Worm (Caenorhabditis elegans) whole organism, L4 larva: Measurements from ENCODE around the gene Y73F8A.35.

Experiments used
- F10B5.3 ChIP-seq: sonication (generic microtip); optimal IDR thresholded peaks from 2 replicates; lab custom pipeline; 2016; ENCODE audit warnings: mild to moderate bottlenecking, missing genetic modification characterization, missing compliant biosample characterization
- F37D6.2 ChIP-seq: sonication (generic microtip); optimal IDR thresholded peaks from 2 replicates; lab custom pipeline; 2016; ENCODE audit warnings: mild to moderate bottlenecking, missing genetic modification characterization, missing compliant biosample characterization
- T20F7.1 ChIP-seq: fragments of 200-800 bp; sonication (Bioruptor generic); optimal IDR thresholded peaks from 2 replicates; lab custom pipeline; 2018; ENCODE audit warnings: mild to moderate bottlenecking, missing genetic modification characterization, missing compliant biosample characterization
- Y105C5A.15 ChIP-seq: fragments of 200-800 bp; sonication (Bioruptor generic); IDR thresholded peaks from 2 replicates; pipeline ENCODE4 v1.3.6; 2022; ENCODE audit warnings: missing genetic modification characterization, missing compliant biosample characterization
- Y5F2A.4 ChIP-seq: fragments of 200-800 bp; sonication (Bioruptor generic); optimal IDR thresholded peaks from 2 replicates; lab custom pipeline; 2018; ENCODE audit warnings: mild to moderate bottlenecking, missing genetic modification characterization, missing compliant biosample characterization
- ZK546.5 ChIP-seq, 2 experiments: sonication (generic microtip); optimal IDR thresholded peaks; 2 replicates each; lab custom pipeline; 2017; ENCODE audit warnings: missing biosample characterization in 2 of 2, missing genetic modification characterization in 2 of 2
- arid-1 ChIP-seq: fragments of 200-800 bp; sonication (Bioruptor generic); conservative IDR thresholded peaks from 2 replicates; pipeline ENCODE4 v1.3.6; 2022; ENCODE audit warnings: missing genetic modification reagents, missing genetic modification characterization, missing compliant biosample characterization
- ceh-28 ChIP-seq: fragments of 150-350 bp; optimal IDR thresholded peaks from 2 replicates; lab custom pipeline; 2014; ENCODE audit warnings: missing biosample characterization, missing genetic modification reagents, missing genetic modification characterization
- ceh-62 ChIP-seq: sonication (generic microtip); optimal IDR thresholded peaks from 2 replicates; lab custom pipeline; 2017; ENCODE audit warnings: missing biosample characterization, missing genetic modification characterization
- cey-2 ChIP-seq: sonication (generic microtip); optimal IDR thresholded peaks from 3 replicates; lab custom pipeline; 2017; ENCODE audit warnings: missing genetic modification characterization, mild to moderate bottlenecking, missing compliant biosample characterization, antibody characterized with exemption, borderline replicate concordance; ENCODE audit not compliant: insufficient read depth
- ctbp-1 ChIP-seq: fragments of 200-800 bp; sonication (Bioruptor generic); IDR thresholded peaks from 2 replicates; pipeline ENCODE4 v1.3.6; 2022; ENCODE audit warnings: missing genetic modification reagents, missing genetic modification characterization, missing compliant biosample characterization
- daf-12 ChIP-seq: fragments of 150-350 bp; optimal IDR thresholded peaks from 2 replicates; lab custom pipeline; 2014; ENCODE audit warnings: missing biosample characterization, missing genetic modification reagents, missing genetic modification characterization
- daf-16 ChIP-seq, 3 experiments: sonication (generic microtip); optimal IDR thresholded peaks; 2 replicates each; lab custom pipeline; 2016 to 2017; ENCODE audit warnings: missing genetic modification characterization in 3 of 3, missing genetic modification reagents in 3 of 3, mild to moderate bottlenecking in 2 of 3, missing compliant biosample characterization in 2 of 3, missing biosample characterization in 1 of 3, moderate library complexity in 1 of 3
- dmd-8 ChIP-seq: fragments of 200-800 bp; sonication (Bioruptor generic); IDR thresholded peaks from 2 replicates; pipeline ENCODE4 v1.3.6; 2022; ENCODE audit warnings: missing genetic modification characterization, missing compliant biosample characterization
- dpl-1 ChIP-seq: fragments of 150-350 bp; optimal IDR thresholded peaks from 2 replicates; lab custom pipeline; 2014; ENCODE audit warnings: missing biosample characterization, missing genetic modification reagents, missing genetic modification characterization
- dve-1 ChIP-seq: sonication (generic microtip); optimal IDR thresholded peaks from 2 replicates; lab custom pipeline; 2017; ENCODE audit warnings: antibody characterized with exemption, mild to moderate bottlenecking, missing genetic modification characterization, missing compliant biosample characterization; ENCODE audit not compliant: insufficient read depth
- egl-43 ChIP-seq: fragments of 200-800 bp; sonication (Bioruptor generic); IDR thresholded peaks from 2 replicates; pipeline ENCODE4 v1.3.6; 2022; ENCODE audit warnings: missing genetic modification reagents, missing genetic modification characterization, missing compliant biosample characterization
- hlh-30 ChIP-seq: sonication (generic microtip); optimal IDR thresholded peaks from 2 replicates; lab custom pipeline; 2017; ENCODE audit warnings: antibody characterized with exemption, mild to moderate bottlenecking, missing genetic modification characterization, missing compliant biosample characterization; ENCODE audit not compliant: insufficient read depth
- hmg-1.1 ChIP-seq: fragments of 200-800 bp; sonication (Bioruptor generic); IDR thresholded peaks from 2 replicates; pipeline ENCODE4 v1.3.6; 2022; ENCODE audit warnings: missing genetic modification reagents, missing genetic modification characterization, missing compliant biosample characterization
- jun-1 ChIP-seq: fragments of 150-350 bp; optimal IDR thresholded peaks from 2 replicates; lab custom pipeline; 2014; ENCODE audit warnings: missing biosample characterization, missing genetic modification reagents, missing genetic modification characterization
- lin-38 ChIP-seq: fragments of 200-800 bp; sonication (Bioruptor generic); IDR thresholded peaks from 2 replicates; pipeline ENCODE4 v1.3.6; 2022; ENCODE audit warnings: missing genetic modification reagents, missing genetic modification characterization, missing compliant biosample characterization
- lin-39 ChIP-seq: fragments of 150-350 bp; optimal IDR thresholded peaks from 2 replicates; lab custom pipeline; 2014; ENCODE audit warnings: missing biosample characterization, missing genetic modification reagents, missing genetic modification characterization
- lir-3 ChIP-seq: sonication (generic microtip); optimal IDR thresholded peaks from 2 replicates; lab custom pipeline; 2016; ENCODE audit warnings: mild to moderate bottlenecking, missing genetic modification characterization, missing compliant biosample characterization
- lsy-2 ChIP-seq, 2 experiments: fragments of 150-350 bp in 1 of 2; sonication (generic microtip) in 1 of 2; optimal IDR thresholded peaks; 2 replicates each; lab custom pipeline; 2014 to 2017; ENCODE audit warnings: missing biosample characterization in 2 of 2, missing genetic modification characterization in 2 of 2
- madf-5 ChIP-seq, 2 experiments: fragments of 200-800 bp; sonication (Bioruptor generic); IDR thresholded peaks; 2 replicates each; pipeline ENCODE4 v1.3.6; 2022; ENCODE audit warnings: missing compliant biosample characterization in 2 of 2, missing genetic modification characterization in 2 of 2
- madf-9 ChIP-seq: fragments of 200-800 bp; sonication (Bioruptor generic); conservative IDR thresholded peaks from 2 replicates; pipeline ENCODE4 v1.3.6; 2022; ENCODE audit warnings: missing genetic modification reagents, missing genetic modification characterization, missing compliant biosample characterization
- mdt-29 ChIP-seq: fragments of 200-800 bp; sonication (Bioruptor generic); IDR thresholded peaks from 2 replicates; pipeline ENCODE4 v1.3.6; 2022; ENCODE audit warnings: missing genetic modification reagents, missing genetic modification characterization, missing compliant biosample characterization
- mxl-2 ChIP-seq: fragments of 200-800 bp; sonication (Bioruptor generic); conservative IDR thresholded peaks from 2 replicates; pipeline ENCODE4 v1.3.6; 2022; ENCODE audit warnings: missing genetic modification reagents, missing genetic modification characterization, missing compliant biosample characterization
- nhr-102 ChIP-seq: sonication (generic microtip); optimal IDR thresholded peaks from 2 replicates; lab custom pipeline; 2016; ENCODE audit warnings: mild to moderate bottlenecking, missing genetic modification characterization, moderate library complexity, missing compliant biosample characterization
- nhr-11 ChIP-seq: fragments of 150-350 bp; optimal IDR thresholded peaks from 2 replicates; lab custom pipeline; 2014; ENCODE audit warnings: missing biosample characterization, missing genetic modification characterization
- nhr-25 ChIP-seq: sonication (generic microtip); optimal IDR thresholded peaks from 2 replicates; lab custom pipeline; 2017; ENCODE audit warnings: missing genetic modification characterization, mild to moderate bottlenecking, missing compliant biosample characterization, antibody characterized with exemption, moderate library complexity, borderline replicate concordance; ENCODE audit not compliant: insufficient read depth
- nhr-42 ChIP-seq: fragments of 200-800 bp; sonication (Bioruptor generic); IDR thresholded peaks from 2 replicates; pipeline ENCODE4 v1.3.6; 2022; ENCODE audit warnings: missing genetic modification characterization, missing compliant biosample characterization
- nhr-48 ChIP-seq: sonication (generic microtip); optimal IDR thresholded peaks from 2 replicates; lab custom pipeline; 2016; ENCODE audit warnings: mild to moderate bottlenecking, missing genetic modification characterization, missing compliant biosample characterization
- pqm-1 ChIP-seq: sonication (generic microtip); optimal IDR thresholded peaks from 2 replicates; lab custom pipeline; 2017; ENCODE audit warnings: missing biosample characterization, missing genetic modification characterization
- rbr-2 ChIP-seq: sonication (generic microtip); optimal IDR thresholded peaks from 2 replicates; lab custom pipeline; 2016; ENCODE audit warnings: missing genotype, missing genetic modification characterization, missing compliant biosample characterization
- saeg-2 ChIP-seq: fragments of 200-800 bp; sonication (Bioruptor generic); IDR thresholded peaks from 2 replicates; pipeline ENCODE4 v1.3.6; 2022; ENCODE audit warnings: missing genetic modification reagents, missing genetic modification characterization, missing compliant biosample characterization
- skn-1 ChIP-seq: fragments of 150-350 bp; optimal IDR thresholded peaks from 2 replicates; lab custom pipeline; 2014; ENCODE audit warnings: missing biosample characterization, missing genetic modification characterization
- snpc-1.2 ChIP-seq: fragments of 200-800 bp; sonication (Bioruptor generic); IDR thresholded peaks from 2 replicates; pipeline ENCODE4 v1.3.6; 2022; ENCODE audit warnings: missing genetic modification reagents, missing genetic modification characterization, missing compliant biosample characterization
- snpc-4 ChIP-seq: fragments of 150-350 bp; optimal IDR thresholded peaks from 2 replicates; lab custom pipeline; 2014; ENCODE audit warnings: missing biosample characterization, missing genetic modification characterization
- spr-1 ChIP-seq: sonication (generic microtip); optimal IDR thresholded peaks from 2 replicates; lab custom pipeline; 2016; ENCODE audit warnings: mild to moderate bottlenecking, missing genetic modification characterization, missing compliant biosample characterization
- spr-3 ChIP-seq: fragments of 200-800 bp; sonication (Bioruptor generic); optimal IDR thresholded peaks from 2 replicates; lab custom pipeline; 2018; ENCODE audit warnings: mild to moderate bottlenecking, missing genetic modification characterization, missing compliant biosample characterization
- unc-62 ChIP-seq, 3 experiments: fragments of 150-350 bp in 1 of 3; sonication (generic microtip); optimal IDR thresholded peaks in 2 of 3; peaks in 1 of 3; 1 replicate in 1 of 3; 2 replicates in 2 of 3; lab custom pipeline; 2014 to 2017; ENCODE audit warnings: missing biosample characterization in 3 of 3, missing genetic modification characterization in 3 of 3, missing genetic modification reagents in 3 of 3, missing genotype in 1 of 3
- zip-2 ChIP-seq: fragments of 150-350 bp; optimal IDR thresholded peaks from 2 replicates; lab custom pipeline; 2014; ENCODE audit warnings: missing biosample characterization, missing genetic modification characterization
- ztf-7 ChIP-seq: fragments of 150-350 bp; optimal IDR thresholded peaks from 2 replicates; lab custom pipeline; 2014; ENCODE audit warnings: missing biosample characterization, missing genetic modification characterization

The Y73F8A.35 gene

DNA sequence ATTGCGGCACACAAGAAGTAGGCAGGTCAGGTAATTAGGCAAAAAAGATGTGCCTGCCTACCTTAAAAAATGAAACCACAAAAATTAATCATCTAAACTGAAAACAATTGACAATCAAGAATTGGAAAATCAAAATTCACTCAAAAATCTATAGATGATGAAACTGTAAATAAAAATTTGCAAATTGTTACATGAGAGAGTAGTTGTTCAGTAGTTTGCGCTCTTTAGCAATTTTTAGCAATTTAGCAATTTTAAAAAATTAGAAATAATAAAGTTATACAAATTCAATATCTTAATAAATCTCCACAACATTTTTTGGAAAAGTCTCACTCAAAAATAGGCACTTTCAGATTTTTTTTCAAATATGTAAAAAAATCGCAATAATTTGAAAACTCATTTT is 32.4 kb upstream of the Y73F8A.35 start:
- peak in 1 of 2 experiments; percentile 92 for TF ChIP-seq unc-62 (GFP tag; optimal IDR thresholded peaks at IDR 0.05 in 1 of 2; lab: Kevin White, UChicago)
- TF ChIP-seq unc-62 (tag; optimal IDR thresholded peaks at IDR 0.05; lab: Kevin White, UChicago) = no peak
- no peak for TF ChIP-seq zip-2 (tag; lab: Kevin White, UChicago)
- TF ChIP-seq hmg-1.1 (GFP tag; lab: Robert Waterston, UW) = no peak
- no peak for TF ChIP-seq F10B5.3 (tag; lab: Kevin White, UChicago)
- TF ChIP-seq dmd-8 = no peak
- TF ChIP-seq nhr-102 (tag; lab: Kevin White, UChicago) = no peak

DNA sequence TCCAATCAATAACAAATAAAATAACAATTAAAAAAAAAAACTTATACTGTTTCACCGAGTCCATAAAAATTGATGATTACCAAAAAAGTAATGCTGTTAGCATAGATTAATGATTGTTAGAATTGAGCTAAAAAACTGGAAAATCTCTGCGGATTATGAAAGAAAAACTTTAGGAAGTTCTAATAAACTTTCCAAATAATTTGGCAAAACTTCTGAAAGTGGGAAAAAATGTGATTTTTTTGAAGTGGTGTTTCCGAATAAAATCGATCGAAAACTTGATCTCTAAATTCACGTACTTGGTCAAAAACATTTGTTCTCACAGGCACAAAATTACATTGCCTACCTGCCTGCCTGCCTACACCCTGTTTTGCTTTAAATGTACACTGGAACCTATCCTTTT is 31.9 kb upstream of the Y73F8A.35 start:
- TF ChIP-seq snpc-1.2 (GFP tag; lab: Robert Waterston, UW) = 0 out of 2 replicates have a peak, but pooled peaks have one; percentile 50
- TF ChIP-seq pqm-1 = no peak
- TF ChIP-seq, all 104 proteins: peak for 1

ce11 chrIV:15570770-15571169 is 31.0 kb upstream of the Y73F8A.35 start:
- TF ChIP-seq lin-39 (tag; lab: Kevin White, UChicago) (no peak), daf-16 (GFP tag; optimal IDR thresholded peaks at IDR 0.05; lab: Kevin White, UChicago) (peak; percentile 15 to 52), daf-16 (tag; optimal IDR thresholded peaks at IDR 0.05; lab: Kevin White, UChicago) (peak; percentile 61), hlh-30 (tag; lab: Kevin White, UChicago) (peak; percentile 90), unc-62 (GFP tag; optimal IDR thresholded peaks at IDR 0.05 in 1 of 2; lab: Kevin White, UChicago) (peak in 1 of 2 experiments; percentile 96), unc-62 (tag; optimal IDR thresholded peaks at IDR 0.05; lab: Kevin White, UChicago) (no peak), jun-1 (tag; lab: Kevin White, UChicago) (peak; percentile 70), arid-1 (GFP tag; lab: Robert Waterston, UW) (0 out of 2 replicates have a peak, but pooled peaks have one; percentile 25), nhr-48 (peak; percentile 80), dpl-1 (peak; percentile 64), ztf-7 (peak; percentile 40), nhr-11 (tag; lab: Kevin White, UChicago) (peak; percentile 75), T20F7.1 (peak; percentile 32), F10B5.3 (tag; lab: Kevin White, UChicago) (peak; percentile 84), zip-2 (tag; lab: Kevin White, UChicago) (no peak), mxl-2 (GFP tag; lab: Robert Waterston, UW) (0 out of 2 replicates have a peak, but pooled peaks have one; percentile 26), Y105C5A.15 (GFP tag; lab: Robert Waterston, UW) (no peak), daf-12 (tag; lab: Kevin White, UChicago) (no peak), ceh-28 (tag; lab: Kevin White, UChicago) (peak; percentile 74), dve-1 (peak; percentile 78), nhr-42 (GFP tag; lab: Robert Waterston, UW) (no peak), lsy-2 (tag; optimal IDR thresholded peaks at IDR 0.05; lab: Kevin White, UChicago) (peak; percentile 92 to 98), hmg-1.1 (GFP tag; lab: Robert Waterston, UW) (peak; percentile 89), rbr-2 (peak; percentile 87), spr-1 (tag; lab: Kevin White, UChicago) (peak; percentile 67), saeg-2 (GFP tag; lab: Robert Waterston, UW) (0 out of 2 replicates have a peak, but pooled peaks have one; percentile 50), snpc-4 (tag; lab: Kevin White, UChicago) (no peak), lin-38 (peak; percentile 56; the same call in 1 of the 2 replicates), madf-5 (GFP tag; IDR thresholded peaks at IDR 0.05; lab: Robert Waterston, UW) (no peak), F37D6.2 (peak; percentile 49), lir-3 (tag; lab: Kevin White, UChicago) (no peak), spr-3 (GFP tag; lab: Kevin White, UChicago) (no peak), ZK546.5 (tag; optimal IDR thresholded peaks at IDR 0.05; lab: Kevin White, UChicago) (no peak), madf-9 (GFP tag; lab: Robert Waterston, UW) (no peak; the same call in 1 of the 2 replicates), Y5F2A.4 (no peak), cey-2 (no peak), mdt-29 (GFP tag; lab: Robert Waterston, UW) (no peak), ctbp-1 (GFP tag; lab: Robert Waterston, UW) (no peak), egl-43 (GFP tag; lab: Robert Waterston, UW) (no peak), ceh-62 (tag; lab: Kevin White, UChicago) (no peak), skn-1 (tag; lab: Kevin White, UChicago) (no peak), nhr-25 (tag; lab: Kevin White, UChicago) (peak; percentile 54), snpc-1.2 (GFP tag; lab: Robert Waterston, UW) (peak; percentile 75)
